Worm (Caenorhabditis elegans) whole organism, L3 larva: ENCODE data around the gene rad-23.

Source experiments
- aly-2 ChIP-seq: fragments of 150-350 bp; optimal IDR thresholded peaks from 2 replicates; lab custom pipeline; 2014; ENCODE audit warnings: missing biosample characterization, missing genetic modification characterization
- ceh-16 ChIP-seq: sonication (generic microtip); optimal IDR thresholded peaks from 2 replicates; lab custom pipeline; 2017; ENCODE audit warnings: missing biosample characterization, missing genetic modification characterization
- elt-1 ChIP-seq: fragments of 150-350 bp; optimal IDR thresholded peaks from 2 replicates; lab custom pipeline; 2014; ENCODE audit warnings: missing biosample characterization, missing genetic modification characterization
- elt-2 ChIP-seq: sonication (generic microtip); optimal IDR thresholded peaks from 2 replicates; lab custom pipeline; 2016; ENCODE audit warnings: missing genetic modification reagents, mild to moderate bottlenecking, missing genetic modification characterization, missing compliant biosample characterization
- elt-3 ChIP-seq, 3 experiments: fragments of 150-350 bp in 1 of 3; sonication (generic microtip) in 2 of 3; optimal IDR thresholded peaks; 2 replicates in 2 of 3; 4 replicates in 1 of 3; lab custom pipeline; 2014 to 2017; ENCODE audit warnings: missing biosample characterization in 3 of 3, missing genetic modification characterization in 3 of 3
- lin-15B ChIP-seq: fragments of 150-350 bp; optimal IDR thresholded peaks from 2 replicates; lab custom pipeline; 2014; ENCODE audit warnings: missing biosample characterization, missing genetic modification characterization
- nhr-11 ChIP-seq: fragments of 150-350 bp; optimal IDR thresholded peaks from 2 replicates; lab custom pipeline; 2014; ENCODE audit warnings: missing biosample characterization, missing genetic modification characterization
- nhr-76 ChIP-seq: fragments of 150-350 bp; sonication (generic microtip); optimal IDR thresholded peaks from 5 replicates; lab custom pipeline; 2014; ENCODE audit warnings: missing biosample characterization, missing genetic modification characterization
- nhr-77 ChIP-seq: fragments of 150-350 bp; optimal IDR thresholded peaks from 2 replicates; lab custom pipeline; 2014; ENCODE audit warnings: missing biosample characterization, missing genetic modification characterization
- unc-39 ChIP-seq: sonication (generic microtip); optimal IDR thresholded peaks from 4 replicates; lab custom pipeline; 2017; ENCODE audit warnings: missing biosample characterization, missing genetic modification characterization

- TF ChIP-seq aly-2 (tag; lab: Kevin White, UChicago) (no peak), nhr-11 (tag; lab: Kevin White, UChicago) (peak; percentile 85), ceh-16 (no peak), elt-3 (tag; optimal IDR thresholded peaks at IDR 0.05; lab: Kevin White, UChicago) (no peak), elt-2 (tag; lab: Kevin White, UChicago) (peak; percentile 76), nhr-76 (tag; lab: Kevin White, UChicago) (no peak), nhr-77 (tag; lab: Kevin White, UChicago) (no peak), lin-15B (tag; lab: Kevin White, UChicago) (peak; percentile 69), unc-39 (tag; lab: Kevin White, UChicago) (no peak), elt-1 (tag; lab: Kevin White, UChicago) (peak; percentile 12)
Observed at ce11 chrII:11634057-11634676, 18.4 kb downstream of the rad-23 start.
